Worm (Caenorhabditis elegans) whole organism, L1 larva: ENCODE results near the gene W04G3.5.

Experiments
- ama-1 ChIP-seq: fragments of 150-350 bp; optimal IDR thresholded peaks from 2 replicates; lab custom pipeline; 2014
- lin-13 ChIP-seq: fragments of 150-350 bp; optimal IDR thresholded peaks from 2 replicates; lab custom pipeline; 2014; ENCODE audit warnings: missing biosample characterization, missing genetic modification reagents, missing genetic modification characterization
- lin-15B ChIP-seq: fragments of 150-350 bp; sonication (generic microtip); optimal IDR thresholded peaks from 3 replicates; lab custom pipeline; 2014; ENCODE audit warnings: missing biosample characterization, missing genetic modification characterization
- lin-39 ChIP-seq: fragments of 150-350 bp; optimal IDR thresholded peaks from 2 replicates; lab custom pipeline; 2014; ENCODE audit warnings: missing biosample characterization, missing genetic modification reagents, missing genetic modification characterization
- lsy-2 ChIP-seq, 2 experiments: fragments of 150-350 bp; optimal IDR thresholded peaks; 2 replicates each; lab custom pipeline; 2014; ENCODE audit warnings: missing biosample characterization in 2 of 2, missing genetic modification characterization in 2 of 2
- mdl-1 ChIP-seq, 2 experiments: fragments of 150-350 bp; optimal IDR thresholded peaks; 2 replicates each; lab custom pipeline; 2014 to 2017; ENCODE audit warnings: missing biosample characterization in 2 of 2, missing genetic modification characterization in 2 of 2, inconsistent platforms in 1 of 2
- mep-1 ChIP-seq: fragments of 150-350 bp; optimal IDR thresholded peaks from 2 replicates; lab custom pipeline; 2014; ENCODE audit warnings: missing biosample characterization, missing genetic modification characterization
- nhr-90 ChIP-seq: sonication (generic microtip); optimal IDR thresholded peaks from 2 replicates; lab custom pipeline; 2016; ENCODE audit warnings: mild to moderate bottlenecking, missing genetic modification characterization, missing compliant biosample characterization; ENCODE audit not compliant: poor library complexity
- skn-1 ChIP-seq: fragments of 150-350 bp; optimal IDR thresholded peaks from 2 replicates; lab custom pipeline; 2014; ENCODE audit warnings: missing biosample characterization, missing genetic modification characterization
- tbx-2 ChIP-seq: sonication (generic microtip); optimal IDR thresholded peaks from 2 replicates; lab custom pipeline; 2016; ENCODE audit warnings: missing genetic modification characterization, missing compliant biosample characterization
- unc-62 ChIP-seq: fragments of 150-350 bp; optimal IDR thresholded peaks from 2 replicates; lab custom pipeline; 2014; ENCODE audit warnings: missing biosample characterization, missing genetic modification reagents, missing genetic modification characterization

ce11 chrX:11107076-11107475 lies 33.6 kb downstream of the W04G3.5 start, which contains the start of gene clc-17:
- TF ChIP-seq lin-15B (no peak), ama-1 (lab: Kevin White, UChicago) (no peak), nhr-90 (tag; lab: Kevin White, UChicago) (no peak), unc-62 (GFP tag; lab: Kevin White, UChicago) (no peak), lsy-2 (tag; optimal IDR thresholded peaks at IDR 0.05; lab: Kevin White, UChicago) (no peak), lin-13 (GFP tag; lab: Kevin White, UChicago) (no peak), mdl-1 (tag; optimal IDR thresholded peaks at IDR 0.05; lab: Kevin White, UChicago) (no peak), mep-1 (tag; lab: Kevin White, UChicago) (no peak), tbx-2 (tag; lab: Kevin White, UChicago) (no peak), lin-39 (no peak), skn-1 (tag; lab: Kevin White, UChicago) (no peak)
